Worm (Caenorhabditis elegans) whole organism, midembryonic: ENCODE results near the gene F58E2.4.

Source experiments
- med-1 ChIP-seq: sonication (generic microtip); optimal IDR thresholded peaks from 2 replicates; lab custom pipeline; 2017; ENCODE audit warnings: missing genetic modification characterization, mild to moderate bottlenecking, missing compliant biosample characterization, antibody characterized with exemption, missing genetic modification reagents; ENCODE audit not compliant: insufficient read depth
- ztf-23 ChIP-seq: fragments of 200-800 bp; sonication (Bioruptor generic); IDR thresholded peaks from 2 replicates; pipeline ENCODE4 v1.3.6; 2022; ENCODE audit warnings: missing genetic modification reagents, missing genetic modification characterization, missing compliant biosample characterization
- ztf-29 ChIP-seq: fragments of 200-800 bp; sonication (Bioruptor generic); IDR thresholded peaks from 2 replicates; pipeline ENCODE4 v1.3.6; 2022; ENCODE audit warnings: missing genetic modification reagents, missing genetic modification characterization, missing compliant biosample characterization

- TF ChIP-seq ztf-23: 0 out of 2 replicates have a peak, but pooled peaks have one; percentile 24
- TF ChIP-seq med-1 (GFP tag; lab: Kevin White, UChicago): no peak
- no peak for TF ChIP-seq ztf-29 (GFP tag; lab: Robert Waterston, UW)
These were observed 19.2 kb downstream of the F58E2.4 start, which contains the start of gene srz-82 for ce11 chrIV:3482195-3482959.
